Fruit fly (Drosophila melanogaster) whole organism, embryonic: Measurements from ENCODE around the gene CG7907.

Experiments used
- CG1024 ChIP-seq: fragments of 200-800 bp; sonication (Bioruptor generic); IDR thresholded peaks from 2 replicates; pipeline ENCODE4 v1.3.6; 2022; ENCODE audit warnings: missing biosample characterization, missing genetic modification characterization
- CG10366 ChIP-seq: fragments of 200-800 bp; sonication (Bioruptor generic); IDR thresholded peaks from 2 replicates; pipeline ENCODE4 v1.3.6; 2022; ENCODE audit warnings: missing biosample characterization, missing genetic modification characterization
- CG10565 ChIP-seq: fragments of 200-800 bp; sonication (Bioruptor generic); optimal IDR thresholded peaks from 3 replicates; lab custom pipeline; 2016; ENCODE audit warnings: missing biosample characterization, mild to moderate bottlenecking, missing genetic modification characterization
- CG11504 ChIP-seq: fragments of 200-800 bp; sonication (Bioruptor generic); optimal IDR thresholded peaks from 3 replicates; lab custom pipeline; 2019; ENCODE audit warnings: missing biosample characterization, mild to moderate bottlenecking, missing genetic modification characterization, moderate library complexity
- CG11696 ChIP-seq: fragments of 200-800 bp; sonication (Bioruptor generic); IDR thresholded peaks from 2 replicates; pipeline ENCODE4 v1.3.6; 2022; ENCODE audit warnings: missing biosample characterization, missing genetic modification characterization
- CG12155 ChIP-seq: fragments of 200-800 bp; sonication (Bioruptor generic); optimal IDR thresholded peaks from 3 replicates; lab custom pipeline; 2016; ENCODE audit warnings: missing biosample characterization, missing genetic modification characterization
- CG12236 ChIP-seq: fragments of 200-800 bp; sonication (Bioruptor generic); optimal IDR thresholded peaks from 2 replicates; lab custom pipeline; 2016; ENCODE audit warnings: missing biosample characterization, missing genetic modification characterization
- CG14667 ChIP-seq: fragments of 200-800 bp; sonication (Bioruptor generic); IDR thresholded peaks from 2 replicates; pipeline ENCODE4 v1.3.6; 2022; ENCODE audit warnings: missing biosample characterization, missing genetic modification characterization
- CG15514 ChIP-seq: fragments of 200-800 bp; sonication (Bioruptor generic); optimal IDR thresholded peaks from 3 replicates; lab custom pipeline; 2017; ENCODE audit warnings: missing biosample characterization, missing genetic modification characterization, mild to moderate bottlenecking, moderate library complexity, missing genetic modification reagents
- CG18476 ChIP-seq: fragments of 200-800 bp; sonication (Bioruptor generic); optimal IDR thresholded peaks from 2 replicates; lab custom pipeline; 2016; ENCODE audit warnings: missing biosample characterization, mild to moderate bottlenecking, missing genetic modification characterization
- CG18619 ChIP-seq: fragments of 200-800 bp; sonication (Bioruptor generic); optimal IDR thresholded peaks from 3 replicates; lab custom pipeline; 2017; ENCODE audit warnings: missing biosample characterization, mild to moderate bottlenecking, missing genetic modification characterization
- CG30403 ChIP-seq: fragments of 200-800 bp; sonication (Bioruptor generic); optimal IDR thresholded peaks from 3 replicates; lab custom pipeline; 2016; ENCODE audit warnings: missing biosample characterization, missing genetic modification characterization
- CG4707 ChIP-seq: fragments of 200-800 bp; sonication (Bioruptor generic); optimal IDR thresholded peaks from 2 replicates; lab custom pipeline; 2018; ENCODE audit warnings: missing biosample characterization, mild to moderate bottlenecking, missing genetic modification characterization, moderate library complexity
- CG6254 ChIP-seq: fragments of 200-800 bp; sonication (Bioruptor generic); optimal IDR thresholded peaks from 3 replicates; lab custom pipeline; 2017; ENCODE audit warnings: mild to moderate bottlenecking, missing biosample characterization, missing genetic modification reagents, missing genetic modification characterization
- CG7372 ChIP-seq: fragments of 200-800 bp; sonication (Bioruptor generic); IDR thresholded peaks from 2 replicates; pipeline ENCODE4 v1.3.6; 2022; ENCODE audit warnings: missing biosample characterization, missing genetic modification characterization
- CG7556 ChIP-seq: fragments of 200-800 bp; sonication (Bioruptor generic); optimal IDR thresholded peaks from 2 replicates; lab custom pipeline; 2017; ENCODE audit warnings: missing biosample characterization, mild to moderate bottlenecking, missing genetic modification characterization
- CG7786 ChIP-seq: fragments of 200-800 bp; sonication (Bioruptor generic); optimal IDR thresholded peaks from 2 replicates; lab custom pipeline; 2016; ENCODE audit warnings: missing biosample characterization, missing genetic modification characterization
- CG8290 ChIP-seq, 3 experiments: fragments of 200-800 bp; sonication (Bioruptor generic); optimal IDR thresholded peaks; 2 replicates each; lab custom pipeline; 2016 to 2019; ENCODE audit warnings: missing biosample characterization in 3 of 3, missing genetic modification characterization in 3 of 3, mild to moderate bottlenecking in 2 of 3, moderate library complexity in 1 of 3
- CG8388 ChIP-seq: fragments of 200-800 bp; sonication (Bioruptor generic); optimal IDR thresholded peaks from 2 replicates; lab custom pipeline; 2019; ENCODE audit warnings: missing biosample characterization, mild to moderate bottlenecking, missing genetic modification characterization, moderate library complexity
- CG8478 ChIP-seq: fragments of >200 bp; optimal IDR thresholded peaks from 2 replicates; lab custom pipeline; 2018
- CG9727 ChIP-seq: fragments of 200-800 bp; sonication (Bioruptor generic); optimal IDR thresholded peaks from 3 replicates; lab custom pipeline; 2017; ENCODE audit warnings: missing biosample characterization, mild to moderate bottlenecking, missing genetic modification characterization
- Camta ChIP-seq: fragments of 200-800 bp; sonication (Bioruptor generic); optimal IDR thresholded peaks from 2 replicates; lab custom pipeline; 2016; ENCODE audit warnings: missing biosample characterization, missing genetic modification characterization
- D ChIP-seq, 2 experiments: fragments of 200-800 bp in 1 of 2; fragments of >200 bp in 1 of 2; sonication (Bioruptor generic) in 1 of 2; optimal IDR thresholded peaks; 2 replicates in 1 of 2; 3 replicates in 1 of 2; lab custom pipeline; 2017; ENCODE audit warnings: mild to moderate bottlenecking in 1 of 2, missing biosample characterization in 1 of 2, missing genetic modification characterization in 1 of 2, missing genetic modification reagents in 1 of 2
- D19B ChIP-seq: fragments of 200-800 bp; sonication (Bioruptor generic); optimal IDR thresholded peaks from 2 replicates; lab custom pipeline; 2017; ENCODE audit warnings: missing biosample characterization, mild to moderate bottlenecking, missing genetic modification characterization
- Dip2 ChIP-seq: fragments of 200-800 bp; sonication (Bioruptor generic); IDR thresholded peaks from 2 replicates; pipeline ENCODE4 v1.3.6; 2022; ENCODE audit warnings: missing biosample characterization, missing genetic modification characterization
- HLH54F ChIP-seq: fragments of 200-800 bp; sonication (Bioruptor generic); optimal IDR thresholded peaks from 3 replicates; lab custom pipeline; 2016; ENCODE audit warnings: missing biosample characterization, missing genetic modification characterization
- Jarid2 ChIP-seq: fragments of 200-800 bp; sonication (Bioruptor generic); optimal IDR thresholded peaks from 3 replicates; lab custom pipeline; 2017; ENCODE audit warnings: mild to moderate bottlenecking, missing biosample characterization, missing genetic modification reagents, missing genetic modification characterization
- Nf-YC ChIP-seq: fragments of 200-800 bp; optimal IDR thresholded peaks from 3 replicates; lab custom pipeline; 2019; ENCODE audit warnings: missing biosample characterization, mild to moderate bottlenecking, missing genetic modification characterization, moderate library complexity
- Opbp ChIP-seq: fragments of 200-800 bp; sonication (Bioruptor generic); IDR thresholded peaks from 3 replicates; pipeline ENCODE4 v1.3.6; 2022; ENCODE audit warnings: missing biosample characterization, missing genetic modification characterization; ENCODE audit not compliant: partially characterized antibody
- Side ChIP-seq: fragments of 200-800 bp; sonication (Bioruptor generic); optimal IDR thresholded peaks from 2 replicates; lab custom pipeline; 2016; ENCODE audit warnings: missing biosample characterization, missing genetic modification characterization
- Ssrp ChIP-seq: fragments of 200-800 bp; sonication (Bioruptor generic); optimal IDR thresholded peaks from 2 replicates; lab custom pipeline; 2018; ENCODE audit warnings: missing biosample characterization, mild to moderate bottlenecking, missing genetic modification characterization, moderate library complexity
- Xbp1 ChIP-seq: fragments of 200-800 bp; sonication (Bioruptor generic); optimal IDR thresholded peaks from 3 replicates; lab custom pipeline; 2016; ENCODE audit warnings: missing biosample characterization, mild to moderate bottlenecking, missing genetic modification characterization
- az2 ChIP-seq: fragments of 200-800 bp; sonication (Bioruptor generic); optimal IDR thresholded peaks from 3 replicates; lab custom pipeline; 2016; ENCODE audit warnings: missing biosample characterization, missing genetic modification characterization
- btn ChIP-seq: fragments of 200-800 bp; sonication (Bioruptor generic); optimal IDR thresholded peaks from 2 replicates; lab custom pipeline; 2016; ENCODE audit warnings: missing biosample characterization, missing genetic modification characterization
- fd102C ChIP-seq: fragments of 200-800 bp; sonication (Bioruptor generic); optimal IDR thresholded peaks from 2 replicates; lab custom pipeline; 2018; ENCODE audit warnings: missing biosample characterization, mild to moderate bottlenecking, missing genetic modification characterization, moderate library complexity
- gce ChIP-seq: fragments of 200-800 bp; sonication (Bioruptor generic); IDR thresholded peaks from 3 replicates; pipeline ENCODE4 v1.3.6; 2022; ENCODE audit warnings: missing biosample characterization, missing genetic modification characterization
- gem ChIP-seq: fragments of 200-800 bp; sonication (Bioruptor generic); optimal IDR thresholded peaks from 2 replicates; lab custom pipeline; 2019; ENCODE audit warnings: missing biosample characterization, mild to moderate bottlenecking, missing genetic modification characterization, moderate library complexity
- gfzf ChIP-seq: fragments of 200-800 bp; sonication (Bioruptor generic); optimal IDR thresholded peaks from 2 replicates; lab custom pipeline; 2016; ENCODE audit warnings: missing biosample characterization, mild to moderate bottlenecking, missing genetic modification characterization, moderate library complexity
- grau ChIP-seq: fragments of 200-800 bp; optimal IDR thresholded peaks from 3 replicates; lab custom pipeline; 2019; ENCODE audit warnings: missing biosample characterization, mild to moderate bottlenecking, missing genetic modification characterization, moderate library complexity
- insv ChIP-seq, 2 experiments: fragments of 200-800 bp; sonication (Bioruptor generic); optimal IDR thresholded peaks; 3 replicates each; lab custom pipeline; 2016 to 2018; ENCODE audit warnings: missing biosample characterization in 2 of 2, missing genetic modification characterization in 2 of 2
- nau ChIP-seq: fragments of 200-800 bp; sonication (Bioruptor generic); optimal IDR thresholded peaks from 3 replicates; lab custom pipeline; 2017; ENCODE audit warnings: missing biosample characterization, mild to moderate bottlenecking, missing genetic modification characterization, missing genetic modification reagents
- nerfin-2 ChIP-seq: fragments of 200-800 bp; sonication (Bioruptor generic); IDR thresholded peaks from 2 replicates; pipeline ENCODE4 v1.3.6; 2022; ENCODE audit warnings: missing biosample characterization, missing genetic modification characterization; ENCODE audit not compliant: partially characterized antibody
- pb ChIP-seq: fragments of 200-800 bp; sonication (Bioruptor generic); optimal IDR thresholded peaks from 3 replicates; lab custom pipeline; 2016; ENCODE audit warnings: missing biosample characterization, missing genetic modification characterization
- peb ChIP-seq: fragments of 200-800 bp; sonication (Bioruptor generic); IDR thresholded peaks from 2 replicates; pipeline ENCODE4 v1.3.6; 2022; ENCODE audit warnings: missing biosample characterization, missing genetic modification characterization
- pnt ChIP-seq: fragments of 200-800 bp; sonication (Bioruptor generic); optimal IDR thresholded peaks from 3 replicates; lab custom pipeline; 2016; ENCODE audit warnings: missing biosample characterization, missing genetic modification characterization
- ro ChIP-seq: fragments of 200-800 bp; sonication (Bioruptor generic); IDR thresholded peaks from 2 replicates; pipeline ENCODE4 v1.3.6; 2022; ENCODE audit warnings: missing biosample characterization, missing genetic modification characterization
- twi ChIP-seq: fragments of 200-800 bp; optimal IDR thresholded peaks from 2 replicates; lab custom pipeline; 2019; ENCODE audit warnings: missing biosample characterization, mild to moderate bottlenecking, missing genetic modification characterization, moderate library complexity
- unpg ChIP-seq: fragments of 200-800 bp; sonication (Bioruptor generic); optimal IDR thresholded peaks from 3 replicates; lab custom pipeline; 2018; ENCODE audit warnings: missing biosample characterization, mild to moderate bottlenecking, missing genetic modification characterization, moderate library complexity
- wor ChIP-seq: fragments of 200-800 bp; sonication (Bioruptor generic); IDR thresholded peaks from 2 replicates; pipeline ENCODE4 v1.3.6; 2022; ENCODE audit warnings: missing biosample characterization, missing genetic modification characterization
- yki ChIP-seq: fragments of >200 bp; optimal IDR thresholded peaks from 3 replicates; lab custom pipeline; 2018
- zfh1 ChIP-seq: fragments of 200-800 bp; sonication (Bioruptor generic); IDR thresholded peaks from 3 replicates; pipeline ENCODE4 v1.3.6; 2022; ENCODE audit warnings: missing biosample characterization, missing genetic modification characterization

Gene CG7907

dm6 chr3R:21376331-21376761 lies 27.2 kb upstream of the CG7907 start (continued):
- TF ChIP-seq pnt: no peak
- TF ChIP-seq gem (tag; lab: Kevin White, UChicago): no peak
- 0 out of 3 replicates have a peak, but pooled peaks have one; percentile 20 for TF ChIP-seq gce (GFP tag; lab: Robert Waterston, UW)
- peak; percentile 22 for TF ChIP-seq CG4707 (GFP tag; lab: Kevin White, UChicago)
- TF ChIP-seq btn (GFP tag; lab: Kevin White, UChicago): no peak
- TF ChIP-seq Dip2: no peak
- no peak for TF ChIP-seq CG9727 (GFP tag; lab: Kevin White, UChicago)
- no peak for TF ChIP-seq CG18476
- TF ChIP-seq CG7556: no peak
- TF ChIP-seq CG6254 (GFP tag; lab: Kevin White, UChicago): no peak
- no peak for TF ChIP-seq CG11696 (GFP tag; lab: Robert Waterston, UW)
- no peak for TF ChIP-seq twi
- no peak for TF ChIP-seq CG12155 (GFP tag; lab: Kevin White, UChicago)
- TF ChIP-seq CG1024 (GFP tag; lab: Robert Waterston, UW): no peak
- no peak for TF ChIP-seq CG14667 (GFP tag; lab: Robert Waterston, UW)
- peak; percentile 80 for TF ChIP-seq grau (tag; lab: Kevin White, UChicago)
- no peak for TF ChIP-seq ro (GFP tag; lab: Robert Waterston, UW)
- TF ChIP-seq gfzf (GFP tag; lab: Kevin White, UChicago): no peak
- TF ChIP-seq CG10366 (GFP tag; lab: Robert Waterston, UW): no peak
- TF ChIP-seq zfh1 (GFP tag; lab: Robert Waterston, UW): peak; percentile 36; the same call in 1 of the 3 replicates
- no peak for TF ChIP-seq Jarid2 (GFP tag; lab: Kevin White, UChicago)
- no peak for TF ChIP-seq CG7786 (GFP tag; lab: Kevin White, UChicago)
- peak; percentile 90 for TF ChIP-seq Nf-YC (tag; lab: Kevin White, UChicago)
- no peak for TF ChIP-seq CG8388 (GFP tag; lab: Kevin White, UChicago)
- no peak for TF ChIP-seq CG10565 (GFP tag; lab: Kevin White, UChicago)
- peak; percentile 22 for TF ChIP-seq pb
- no peak for TF ChIP-seq fd102C (GFP tag; lab: Kevin White, UChicago)
- no peak for TF ChIP-seq CG12236
- no peak for TF ChIP-seq nerfin-2 (GFP tag; lab: Robert Waterston, UW)
- TF ChIP-seq wor (GFP tag; lab: Robert Waterston, UW): no peak
- no peak for TF ChIP-seq Side (GFP tag; lab: Kevin White, UChicago)
- peak; percentile 75 for TF ChIP-seq Opbp (GFP tag; lab: Robert Waterston, UW)
- TF ChIP-seq insv (GFP tag; optimal IDR thresholded peaks at IDR 0.05; lab: Kevin White, UChicago): no peak
- TF ChIP-seq az2 (GFP tag; lab: Kevin White, UChicago): no peak
- no peak for TF ChIP-seq Camta (GFP tag; lab: Kevin White, UChicago)
- no peak for TF ChIP-seq Xbp1 (GFP tag; lab: Kevin White, UChicago)
- no peak for TF ChIP-seq HLH54F (GFP tag; lab: Kevin White, UChicago)
- no peak for TF ChIP-seq yki
- peak; percentile 57 for TF ChIP-seq CG15514 (GFP tag; lab: Kevin White, UChicago)
- no peak for TF ChIP-seq CG8290 (GFP tag; optimal IDR thresholded peaks at IDR 0.05; lab: Kevin White, UChicago)
- TF ChIP-seq CG8290 (tag; optimal IDR thresholded peaks at IDR 0.05; lab: Kevin White, UChicago): no peak
- peak; percentile 17 for TF ChIP-seq unpg (GFP tag; lab: Kevin White, UChicago)
- TF ChIP-seq D (optimal IDR thresholded peaks at IDR 0.05; lab: Kevin White, UChicago): peak; percentile 92
- TF ChIP-seq D (GFP tag; optimal IDR thresholded peaks at IDR 0.05; lab: Kevin White, UChicago): no peak
- TF ChIP-seq CG8478 (lab: Kevin White, UChicago): peak; percentile 80
- TF ChIP-seq CG7372 (GFP tag; lab: Robert Waterston, UW): no peak
- no peak for TF ChIP-seq CG18619
- TF ChIP-seq CG30403 (GFP tag; lab: Kevin White, UChicago): no peak
- TF ChIP-seq peb (GFP tag; lab: Robert Waterston, UW): no peak
- TF ChIP-seq nau (GFP tag; lab: Kevin White, UChicago): no peak
- TF ChIP-seq CG11504 (tag; lab: Kevin White, UChicago): no peak
- TF ChIP-seq Ssrp (tag; lab: Kevin White, UChicago): no peak
- no peak for TF ChIP-seq D19B (GFP tag; lab: Kevin White, UChicago)
